Fruit fly (Drosophila melanogaster): ENCODE data around the gene Sse.

- TF ChIP-seq Hr78 (GFP tag; optimal IDR thresholded peaks at IDR 0.05) (no peak), Hnf4 (GFP tag; optimal IDR thresholded peaks at IDR 0.05) (no peak), Myc (optimal IDR thresholded peaks at IDR 0.05) (no peak), pan (optimal IDR thresholded peaks at IDR 0.05) (no peak), Mio (GFP tag; optimal IDR thresholded peaks at IDR 0.05) (no peak)
These were observed 27.7 kb downstream of the Sse start for dm6 chr3L:5634188-5634894.
